Worm (Caenorhabditis elegans): ENCODE data around the gene wdr-5.2.
A peak's percentile ranks its signal among the peaks of the same experiment; 100 is the strongest.

Gene wdr-5.2

ce11 chrX:14359571-14359970 is 9.7 kb downstream of the wdr-5.2 start:
- TF ChIP-seq F13C5.2 (tag; optimal IDR thresholded peaks at IDR 0.05) = no peak
- TF ChIP-seq sea-1 (GFP tag; conservative IDR thresholded peaks at IDR 0.05) = no peak
- no peak for TF ChIP-seq pes-1 (GFP tag; IDR thresholded peaks at IDR 0.05)
- TF ChIP-seq ceh-36 (tag; optimal IDR thresholded peaks at IDR 0.05) = no peak
- TF ChIP-seq scrt-1 (GFP tag; IDR thresholded peaks at IDR 0.05) = no peak
- no peak for TF ChIP-seq hmbx-1 (tag; optimal IDR thresholded peaks at IDR 0.05)
- TF ChIP-seq flt-1 (GFP tag; IDR thresholded peaks at IDR 0.05) = no peak
- no peak for TF ChIP-seq tbx-11 (GFP tag; IDR thresholded peaks at IDR 0.05)

- no peak for TF ChIP-seq sea-1 (GFP tag; conservative IDR thresholded peaks at IDR 0.05)
- TF ChIP-seq flt-1 (GFP tag; IDR thresholded peaks at IDR 0.05) = no peak
- no peak for TF ChIP-seq F13C5.2 (tag; optimal IDR thresholded peaks at IDR 0.05)
- no peak for TF ChIP-seq tbx-11 (GFP tag; IDR thresholded peaks at IDR 0.05)
- TF ChIP-seq B0310.2 (tag; optimal IDR thresholded peaks at IDR 0.05) = no peak
- no peak for TF ChIP-seq ceh-36 (tag; optimal IDR thresholded peaks at IDR 0.05)
- no peak for TF ChIP-seq aly-1 (tag; optimal IDR thresholded peaks at IDR 0.05)
- no peak for TF ChIP-seq ets-7 (tag; optimal IDR thresholded peaks at IDR 0.05)
- no peak for TF ChIP-seq scrt-1 (GFP tag; IDR thresholded peaks at IDR 0.05)
- TF ChIP-seq ceh-13 (GFP tag; optimal IDR thresholded peaks at IDR 0.05) = no peak
- TF ChIP-seq ama-1 (optimal IDR thresholded peaks at IDR 0.05) = no peak
- no peak for TF ChIP-seq hmg-4 (GFP tag; optimal IDR thresholded peaks at IDR 0.05)
- TF ChIP-seq pes-1 (GFP tag; IDR thresholded peaks at IDR 0.05) = no peak
- no peak for TF ChIP-seq hnd-1 (tag; optimal IDR thresholded peaks at IDR 0.05)
- TF ChIP-seq hmbx-1 (tag; optimal IDR thresholded peaks at IDR 0.05) = no peak
- TF ChIP-seq tbx-37 (GFP tag; conservative IDR thresholded peaks at IDR 0.05) = no peak
- no peak for TF ChIP-seq tra-4 (tag; optimal IDR thresholded peaks at IDR 0.05)
These were observed 16.2 kb downstream of the wdr-5.2 start for ce11 chrX:14366081-14366480.

- no peak for TF ChIP-seq hnd-1 (tag; optimal IDR thresholded peaks at IDR 0.05)
- no peak for TF ChIP-seq pes-1 (GFP tag; IDR thresholded peaks at IDR 0.05)
- no peak for TF ChIP-seq tra-4 (tag; optimal IDR thresholded peaks at IDR 0.05)
These were observed 20.4 kb downstream of the wdr-5.2 start, which contains the start of gene irk-3 for ce11 chrX:14370314-14370713. Gene irk-3, minus strand, starts transcription at chrX:14370414.

ce11 chrX:14377169-14377568 is 27.3 kb downstream of the wdr-5.2 start, which contains the start of gene Y60A9A.1:
Gene Y60A9A.1, minus strand, starts transcription at chrX:14377269.
- TF ChIP-seq tbx-11 (GFP tag; IDR thresholded peaks at IDR 0.05) (no peak), sea-1 (GFP tag; conservative IDR thresholded peaks at IDR 0.05) (no peak), flt-1 (GFP tag; IDR thresholded peaks at IDR 0.05) (no peak), F13C5.2 (tag; optimal IDR thresholded peaks at IDR 0.05) (no peak), tbx-37 (GFP tag; conservative IDR thresholded peaks at IDR 0.05) (no peak), pes-1 (GFP tag; IDR thresholded peaks at IDR 0.05) (no peak), aly-1 (tag; optimal IDR thresholded peaks at IDR 0.05) (no peak), scrt-1 (GFP tag; IDR thresholded peaks at IDR 0.05) (no peak), B0310.2 (tag; optimal IDR thresholded peaks at IDR 0.05) (no peak), hmg-4 (GFP tag; optimal IDR thresholded peaks at IDR 0.05) (no peak), tra-4 (tag; optimal IDR thresholded peaks at IDR 0.05) (no peak), ama-1 (optimal IDR thresholded peaks at IDR 0.05) (no peak), ceh-13 (GFP tag; optimal IDR thresholded peaks at IDR 0.05) (no peak), hmbx-1 (tag; optimal IDR thresholded peaks at IDR 0.05) (no peak)

ce11 chrX:14382951-14383350 is 33.0 kb downstream of the wdr-5.2 start, which contains the start of gene Y60A9.3:
Gene Y60A9.3, plus strand, starts transcription at chrX:14383251.
- TF ChIP-seq sea-1 (GFP tag; conservative IDR thresholded peaks at IDR 0.05) = no peak
- no peak for TF ChIP-seq F13C5.2 (tag; optimal IDR thresholded peaks at IDR 0.05)
- TF ChIP-seq tbx-11 (GFP tag; IDR thresholded peaks at IDR 0.05) = no peak
- no peak for TF ChIP-seq hnd-1 (tag; optimal IDR thresholded peaks at IDR 0.05)
- TF ChIP-seq tra-4 (tag; optimal IDR thresholded peaks at IDR 0.05) = no peak
- TF ChIP-seq B0310.2 (tag; optimal IDR thresholded peaks at IDR 0.05) = no peak

ce11 chrX:14386670-14387069 is 36.8 kb downstream of the wdr-5.2 start:
- TF ChIP-seq tbx-37 (GFP tag; conservative IDR thresholded peaks at IDR 0.05) = peak; percentile 42; the same call in 1 of the 2 replicates

- TF ChIP-seq tbx-37 (GFP tag; conservative IDR thresholded peaks at IDR 0.05) (peak; percentile 52; the same call in 1 of the 2 replicates), sea-1 (GFP tag; conservative IDR thresholded peaks at IDR 0.05) (0 out of 2 replicates have a peak, but pooled peaks have one; percentile 22)
These were observed 37.8 kb downstream of the wdr-5.2 start for ce11 chrX:14387752-14388151.

- TF ChIP-seq hnd-1 (tag; optimal IDR thresholded peaks at IDR 0.05) (no peak), ets-7 (tag; optimal IDR thresholded peaks at IDR 0.05) (no peak), ama-1 (optimal IDR thresholded peaks at IDR 0.05) (no peak), ceh-13 (GFP tag; optimal IDR thresholded peaks at IDR 0.05) (no peak), tra-4 (tag; optimal IDR thresholded peaks at IDR 0.05) (no peak), pes-1 (GFP tag; IDR thresholded peaks at IDR 0.05) (no peak), scrt-1 (GFP tag; IDR thresholded peaks at IDR 0.05) (no peak), tbx-11 (GFP tag; IDR thresholded peaks at IDR 0.05) (no peak), B0310.2 (tag; optimal IDR thresholded peaks at IDR 0.05) (no peak), flt-1 (GFP tag; IDR thresholded peaks at IDR 0.05) (no peak), ceh-36 (tag; optimal IDR thresholded peaks at IDR 0.05) (no peak), sea-1 (GFP tag; conservative IDR thresholded peaks at IDR 0.05) (no peak), F13C5.2 (tag; optimal IDR thresholded peaks at IDR 0.05) (no peak), hmbx-1 (tag; optimal IDR thresholded peaks at IDR 0.05) (no peak), aly-1 (tag; optimal IDR thresholded peaks at IDR 0.05) (no peak)
These were observed 45.3 kb downstream of the wdr-5.2 start, which contains the start of gene Y60A9.1 for ce11 chrX:14395267-14395666. Gene Y60A9.1, minus strand, starts transcription at chrX:14395367.

ce11 chrX:14399035-14399434 is 49.1 kb downstream of the wdr-5.2 start:
- TF ChIP-seq scrt-1 (GFP tag; IDR thresholded peaks at IDR 0.05) (no peak), hnd-1 (tag; optimal IDR thresholded peaks at IDR 0.05) (no peak), aly-1 (tag; optimal IDR thresholded peaks at IDR 0.05) (no peak), tbx-37 (GFP tag; conservative IDR thresholded peaks at IDR 0.05) (no peak), sea-1 (GFP tag; conservative IDR thresholded peaks at IDR 0.05) (no peak), F13C5.2 (tag; optimal IDR thresholded peaks at IDR 0.05) (no peak), ceh-36 (tag; optimal IDR thresholded peaks at IDR 0.05) (no peak), ets-7 (tag; optimal IDR thresholded peaks at IDR 0.05) (no peak), pes-1 (GFP tag; IDR thresholded peaks at IDR 0.05) (no peak), flt-1 (GFP tag; IDR thresholded peaks at IDR 0.05) (no peak), hmbx-1 (tag; optimal IDR thresholded peaks at IDR 0.05) (no peak), hmg-4 (GFP tag; optimal IDR thresholded peaks at IDR 0.05) (no peak), ama-1 (optimal IDR thresholded peaks at IDR 0.05) (no peak), B0310.2 (tag; optimal IDR thresholded peaks at IDR 0.05) (no peak), tbx-11 (GFP tag; IDR thresholded peaks at IDR 0.05) (no peak), ceh-13 (GFP tag; optimal IDR thresholded peaks at IDR 0.05) (no peak)

Data from whole organism, early embryonic.